Fruit fly (Drosophila melanogaster): ENCODE measurements around the gene CG42570.

CG42570 gene

dm6 chr3L:15699626-15700337, 17.8 kb upstream of the CG42570 start, which contains the start of gene comm2 (continued):
- TF ChIP-seq Aef1 (GFP tag; IDR thresholded peaks at IDR 0.05) (no peak), CG4404 (GFP tag; IDR thresholded peaks at IDR 0.05) (no peak), Jarid2 (GFP tag; optimal IDR thresholded peaks at IDR 0.05) (peak; percentile 99), fd102C (GFP tag; optimal IDR thresholded peaks at IDR 0.05) (no peak), sima (GFP tag; optimal IDR thresholded peaks at IDR 0.05) (no peak), CG30403 (GFP tag; optimal IDR thresholded peaks at IDR 0.05) (no peak), zen (tag; optimal IDR thresholded peaks at IDR 0.05) (no peak), gt (GFP tag; IDR thresholded peaks at IDR 0.05) (no peak), odd (GFP tag; optimal IDR thresholded peaks at IDR 0.05) (no peak), sqz (GFP tag; optimal IDR thresholded peaks at IDR 0.05) (no peak), CG11695 (GFP tag; IDR thresholded peaks at IDR 0.05) (no peak), H2.0 (GFP tag; IDR thresholded peaks at IDR 0.05) (no peak), CG12155 (GFP tag; optimal IDR thresholded peaks at IDR 0.05) (no peak), wdn (GFP tag; IDR thresholded peaks at IDR 0.05) (no peak), ftz-f1 (GFP tag; optimal IDR thresholded peaks at IDR 0.05) (no peak), CG18619 (GFP tag; optimal IDR thresholded peaks at IDR 0.05) (no peak), esg (GFP tag; conservative IDR thresholded peaks at IDR 0.05) (no peak), CG18262 (tag; optimal IDR thresholded peaks at IDR 0.05) (no peak), CG12219 (GFP tag; optimal IDR thresholded peaks at IDR 0.05) (no peak), CG32767 (GFP tag; IDR thresholded peaks at IDR 0.05) (peak; percentile 31; the same call in 1 of the 2 replicates), cwo (GFP tag; optimal IDR thresholded peaks at IDR 0.05) (no peak), dmrt99B (tag; optimal IDR thresholded peaks at IDR 0.05) (no peak), CG7745 (tag; optimal IDR thresholded peaks at IDR 0.05) (no peak), sisA (GFP tag; IDR thresholded peaks at IDR 0.05) (no peak), CG14965 (GFP tag; optimal IDR thresholded peaks at IDR 0.05; ENCODE audit: borderline replicate concordance) (no peak), CG10366 (GFP tag; IDR thresholded peaks at IDR 0.05) (no peak), HLH54F (GFP tag; optimal IDR thresholded peaks at IDR 0.05) (no peak), repo (GFP tag; optimal IDR thresholded peaks at IDR 0.05) (no peak), Ptx1 (GFP tag; IDR thresholded peaks at IDR 0.05) (no peak), E2f1 (GFP tag; IDR thresholded peaks at IDR 0.05) (no peak), CkIIα-i1 (GFP tag; IDR thresholded peaks at IDR 0.05) (no peak), zfh2 (GFP tag; optimal IDR thresholded peaks at IDR 0.05) (no peak), Taf1 (GFP tag; IDR thresholded peaks at IDR 0.05) (no peak), sob (GFP tag; IDR thresholded peaks at IDR 0.05) (peak; percentile 24; the same call in 1 of the 2 replicates), Lhr (GFP tag; optimal IDR thresholded peaks at IDR 0.05) (no peak), cad (GFP tag; optimal IDR thresholded peaks at IDR 0.05) (no peak), CG11696 (GFP tag; IDR thresholded peaks at IDR 0.05) (no peak), CG8388 (GFP tag; optimal IDR thresholded peaks at IDR 0.05) (no peak), insv (GFP tag; optimal IDR thresholded peaks at IDR 0.05) (no peak), CG7357 (GFP tag; IDR thresholded peaks at IDR 0.05) (no peak), peb (GFP tag; IDR thresholded peaks at IDR 0.05) (no peak), lab (GFP tag; optimal IDR thresholded peaks at IDR 0.05) (no peak), Ets97D (GFP tag; optimal IDR thresholded peaks at IDR 0.05) (no peak), tx (GFP tag; optimal IDR thresholded peaks at IDR 0.05) (no peak), CG10654 (GFP tag; optimal IDR thresholded peaks at IDR 0.05) (no peak), CG2712 (tag; optimal IDR thresholded peaks at IDR 0.05) (no peak), prd (optimal IDR thresholded peaks at IDR 0.05) (no peak), prd (GFP tag; IDR thresholded peaks at IDR 0.05) (no peak), jing (GFP tag; optimal IDR thresholded peaks at IDR 0.05) (no peak), Hmr (GFP tag; optimal IDR thresholded peaks at IDR 0.05) (no peak), ttk (GFP tag; IDR thresholded peaks at IDR 0.05) (no peak)
